1 fruit fly cellular context compared by ENCODE assay signal in the genomic region with DNA sequence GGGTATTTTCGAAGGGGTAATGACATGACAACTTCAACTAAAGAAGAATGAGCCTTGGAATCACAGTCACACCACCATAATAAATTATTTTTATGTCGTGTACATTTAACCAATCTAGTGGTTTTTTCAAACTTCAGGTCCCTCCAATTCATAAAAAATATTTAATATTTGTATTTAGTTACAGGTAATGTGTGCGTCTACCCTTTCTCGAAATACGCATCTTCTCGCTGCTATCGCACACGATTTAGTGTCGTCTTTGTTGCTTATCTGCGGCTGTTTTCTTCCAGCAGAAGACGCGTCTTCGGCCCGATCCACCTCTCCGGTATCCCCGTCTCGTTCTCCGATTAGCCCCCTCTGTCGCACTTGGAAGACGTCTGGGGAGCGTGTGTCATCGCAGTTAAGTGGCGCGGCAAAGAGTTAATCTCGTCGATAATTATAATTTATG.
TF ChIP-seq lines count a peak whose summit lies in the region.

No protein-coding gene starts in this region.

TF ChIP-seq in whole organism, embryonic, 481 proteins besides CTCF, POLR2A, EP300 and RAD21 (continued from another document and continues in another):
- TF ChIP-seq CG7556 (GFP tag; optimal IDR thresholded peaks at IDR 0.05; lab: Kevin White, UChicago): peak; percentile 74
- peak; percentile 95 for TF ChIP-seq Ets65A (GFP tag; lab: Kevin White, UChicago)
- TF ChIP-seq CG17568 (GFP tag; optimal IDR thresholded peaks at IDR 0.05; lab: Kevin White, UChicago): no peak
- TF ChIP-seq inv (GFP tag; IDR thresholded peaks at IDR 0.05; lab: Robert Waterston, UW; ENCODE audit: partially characterized antibody): no peak
- no peak for TF ChIP-seq klu (GFP tag; IDR thresholded peaks at IDR 0.05; lab: Robert Waterston, UW)
- peak; percentile 87 for TF ChIP-seq zfh1 (GFP tag; IDR thresholded peaks at IDR 0.05; lab: Robert Waterston, UW)
- TF ChIP-seq CG6683 (GFP tag; optimal IDR thresholded peaks at IDR 0.05; lab: Kevin White, UChicago): no peak
- TF ChIP-seq ind (GFP tag; optimal IDR thresholded peaks at IDR 0.05; lab: Kevin White, UChicago): peak; percentile 38
- TF ChIP-seq jigr1 (GFP tag; IDR thresholded peaks at IDR 0.05; lab: Robert Waterston, UW): no peak
- TF ChIP-seq CG18476 (GFP tag; optimal IDR thresholded peaks at IDR 0.05; lab: Kevin White, UChicago): peak; percentile 56
- peak; percentile 87 for TF ChIP-seq row (GFP tag; IDR thresholded peaks at IDR 0.05; lab: Robert Waterston, UW)
- peak; percentile 51; the same call in 2 of the 4 replicates for TF ChIP-seq Gug (GFP tag; IDR thresholded peaks at IDR 0.05; lab: Robert Waterston, UW)
- TF ChIP-seq BEAF-32 (GFP tag; optimal IDR thresholded peaks at IDR 0.05; lab: Kevin White, UChicago): no peak
- TF ChIP-seq Dek (tag; optimal IDR thresholded peaks at IDR 0.05; lab: Kevin White, UChicago): peak; percentile 34
- peak; percentile 74 for TF ChIP-seq CG10209 (GFP tag; optimal IDR thresholded peaks at IDR 0.05; lab: Kevin White, UChicago)
- TF ChIP-seq CG9215 (GFP tag; IDR thresholded peaks at IDR 0.05; lab: Robert Waterston, UW): no peak
- TF ChIP-seq crp (GFP tag; optimal IDR thresholded peaks at IDR 0.05; lab: Kevin White, UChicago): no peak
- peak; percentile 54 for TF ChIP-seq Lhr (GFP tag; optimal IDR thresholded peaks at IDR 0.05; lab: Kevin White, UChicago)
- TF ChIP-seq sob (GFP tag; IDR thresholded peaks at IDR 0.05; lab: Robert Waterston, UW): peak; percentile 70
- TF ChIP-seq Dip3 (GFP tag; optimal IDR thresholded peaks at IDR 0.05; lab: Kevin White, UChicago): no peak
- TF ChIP-seq CG2116 (GFP tag; optimal IDR thresholded peaks at IDR 0.05; lab: Kevin White, UChicago): peak; percentile 26
- TF ChIP-seq Dp (GFP tag; optimal IDR thresholded peaks at IDR 0.05; lab: Kevin White, UChicago): no peak
- no peak; the same call in 1 of the 2 replicates for TF ChIP-seq Gsc (GFP tag; IDR thresholded peaks at IDR 0.05; lab: Robert Waterston, UW)
- no peak for TF ChIP-seq hbn (GFP tag; IDR thresholded peaks at IDR 0.05; lab: Robert Waterston, UW; ENCODE audit: partially characterized antibody)
- TF ChIP-seq tap (tag; optimal IDR thresholded peaks at IDR 0.05; lab: Kevin White, UChicago): peak; percentile 52
- peak; percentile 17 for TF ChIP-seq corto (GFP tag; optimal IDR thresholded peaks at IDR 0.05; lab: Kevin White, UChicago)
- peak; percentile 80 for TF ChIP-seq CG1602 (GFP tag; optimal IDR thresholded peaks at IDR 0.05; lab: Kevin White, UChicago)
- TF ChIP-seq CG3407 (GFP tag; optimal IDR thresholded peaks at IDR 0.05; lab: Kevin White, UChicago): peak; percentile 61
- TF ChIP-seq Dbx (GFP tag; IDR thresholded peaks at IDR 0.05; lab: Robert Waterston, UW): no peak
- TF ChIP-seq D19B (GFP tag; optimal IDR thresholded peaks at IDR 0.05; lab: Kevin White, UChicago): peak; percentile 96
- TF ChIP-seq CG6813 (GFP tag; optimal IDR thresholded peaks at IDR 0.05; lab: Kevin White, UChicago): peak; percentile 62
- TF ChIP-seq Sry-β (GFP tag; optimal IDR thresholded peaks at IDR 0.05; lab: Kevin White, UChicago): peak; percentile 14
- TF ChIP-seq Fer3 (tag; optimal IDR thresholded peaks at IDR 0.05; lab: Kevin White, UChicago): peak; percentile 48
- no peak for TF ChIP-seq tna (GFP tag; IDR thresholded peaks at IDR 0.05; lab: Robert Waterston, UW; ENCODE audit: partially characterized antibody)
- peak; percentile 54 for TF ChIP-seq dm (GFP tag; optimal IDR thresholded peaks at IDR 0.05; lab: Kevin White, UChicago)
- peak; percentile 33 for TF ChIP-seq CG2120 (GFP tag; optimal IDR thresholded peaks at IDR 0.05; lab: Kevin White, UChicago)
- no peak for TF ChIP-seq ham (GFP tag; IDR thresholded peaks at IDR 0.05; lab: Robert Waterston, UW)
- TF ChIP-seq Bdp1 (GFP tag; optimal IDR thresholded peaks at IDR 0.05; lab: Kevin White, UChicago): peak; percentile 40
- no peak for TF ChIP-seq da (GFP tag; optimal IDR thresholded peaks at IDR 0.05; lab: Kevin White, UChicago)
- peak; percentile 74 for TF ChIP-seq H2.0 (GFP tag; IDR thresholded peaks at IDR 0.05; lab: Robert Waterston, UW)
- TF ChIP-seq CG8281 (tag; optimal IDR thresholded peaks at IDR 0.05; lab: Kevin White, UChicago): no peak
- TF ChIP-seq Ssrp (tag; optimal IDR thresholded peaks at IDR 0.05; lab: Kevin White, UChicago): peak; percentile 81
- TF ChIP-seq pros (GFP tag; optimal IDR thresholded peaks at IDR 0.05; lab: Kevin White, UChicago): peak; percentile 92
- TF ChIP-seq CG30020 (tag; optimal IDR thresholded peaks at IDR 0.05; lab: Kevin White, UChicago): peak; percentile 4
- no peak for TF ChIP-seq ato (GFP tag; IDR thresholded peaks at IDR 0.05; lab: Robert Waterston, UW; ENCODE audit: partially characterized antibody)
- TF ChIP-seq sisA (GFP tag; IDR thresholded peaks at IDR 0.05; lab: Robert Waterston, UW): peak; percentile 80
- peak in 1 of 2 experiments; percentile 23 for TF ChIP-seq Eip74EF (GFP tag; optimal IDR thresholded peaks at IDR 0.05; lab: Kevin White, UChicago)
- TF ChIP-seq chn (GFP tag; optimal IDR thresholded peaks at IDR 0.05; lab: Kevin White, UChicago): peak; percentile 59
- TF ChIP-seq CG6175 (GFP tag; IDR thresholded peaks at IDR 0.05; lab: Robert Waterston, UW): peak; percentile 46; the same call in 1 of the 3 replicates
- TF ChIP-seq Opbp (GFP tag; IDR thresholded peaks at IDR 0.05; lab: Robert Waterston, UW; ENCODE audit: partially characterized antibody): no peak
- peak; percentile 68 for TF ChIP-seq Mad (GFP tag; optimal IDR thresholded peaks at IDR 0.05; lab: Kevin White, UChicago)
- peak; percentile 67 for TF ChIP-seq CG5245 (GFP tag; optimal IDR thresholded peaks at IDR 0.05; lab: Kevin White, UChicago)
- no peak for TF ChIP-seq CG10321 (GFP tag; IDR thresholded peaks at IDR 0.05; lab: Robert Waterston, UW)
- TF ChIP-seq CG11723 (GFP tag; optimal IDR thresholded peaks at IDR 0.05; lab: Kevin White, UChicago): peak; percentile 48
- peak; percentile 7 for TF ChIP-seq gcm2 (GFP tag; optimal IDR thresholded peaks at IDR 0.05; lab: Kevin White, UChicago)
- TF ChIP-seq CG18599 (GFP tag; optimal IDR thresholded peaks at IDR 0.05; lab: Kevin White, UChicago): peak; percentile 48
- TF ChIP-seq z (GFP tag; IDR thresholded peaks at IDR 0.05; lab: Robert Waterston, UW): no peak
- TF ChIP-seq MTF-1 (GFP tag; optimal IDR thresholded peaks at IDR 0.05; lab: Kevin White, UChicago; ENCODE audit: borderline replicate concordance): peak; percentile 34
- peak; percentile 52 for TF ChIP-seq org-1 (GFP tag; optimal IDR thresholded peaks at IDR 0.05; lab: Kevin White, UChicago)
- TF ChIP-seq Stat92E (GFP tag; optimal IDR thresholded peaks at IDR 0.05; lab: Kevin White, UChicago): peak in 1 of 3 experiments; percentile 7
- no peak for TF ChIP-seq h (optimal IDR thresholded peaks at IDR 0.05; lab: Kevin White, UChicago)
- peak; percentile 48; the same call in 1 of the 2 replicates for TF ChIP-seq Rx (GFP tag; IDR thresholded peaks at IDR 0.05; lab: Robert Waterston, UW)
- TF ChIP-seq stc (GFP tag; IDR thresholded peaks at IDR 0.05; lab: Robert Waterston, UW): peak; percentile 83
- TF ChIP-seq vfl (GFP tag; optimal IDR thresholded peaks at IDR 0.05; lab: Kevin White, UChicago): no peak
- TF ChIP-seq B-H1 (GFP tag; IDR thresholded peaks at IDR 0.05; lab: Robert Waterston, UW): peak; percentile 51; the same call in 2 of the 3 replicates
- TF ChIP-seq Asciz (GFP tag; optimal IDR thresholded peaks at IDR 0.05; lab: Kevin White, UChicago): peak; percentile 51
- TF ChIP-seq CG11695 (GFP tag; IDR thresholded peaks at IDR 0.05; lab: Robert Waterston, UW): peak; percentile 57; the same call in 2 of the 3 replicates
- TF ChIP-seq her (GFP tag; optimal IDR thresholded peaks at IDR 0.05; lab: Kevin White, UChicago): no peak
- peak; percentile 79 for TF ChIP-seq D19A (tag; optimal IDR thresholded peaks at IDR 0.05; lab: Kevin White, UChicago)
- peak; percentile 82 for TF ChIP-seq fd96Cb (tag; optimal IDR thresholded peaks at IDR 0.05; lab: Kevin White, UChicago)
- TF ChIP-seq fd64A (GFP tag; optimal IDR thresholded peaks at IDR 0.05; lab: Kevin White, UChicago): peak; percentile 32
- TF ChIP-seq CG4424 (GFP tag; optimal IDR thresholded peaks at IDR 0.05; lab: Kevin White, UChicago): peak; percentile 78
- TF ChIP-seq C15 (GFP tag; IDR thresholded peaks at IDR 0.05; lab: Robert Waterston, UW): no peak
- TF ChIP-seq CG5180 (GFP tag; optimal IDR thresholded peaks at IDR 0.05; lab: Kevin White, UChicago): no peak
- TF ChIP-seq repo (GFP tag; optimal IDR thresholded peaks at IDR 0.05; lab: Kevin White, UChicago): peak; percentile 11
- TF ChIP-seq pnt (GFP tag; optimal IDR thresholded peaks at IDR 0.05; lab: Kevin White, UChicago): peak; percentile 36
- no peak for TF ChIP-seq CG4617 (GFP tag; optimal IDR thresholded peaks at IDR 0.05; lab: Kevin White, UChicago; ENCODE audit: borderline replicate concordance)
- TF ChIP-seq Side (GFP tag; optimal IDR thresholded peaks at IDR 0.05; lab: Kevin White, UChicago): no peak
- peak; percentile 23; the same call in 1 of the 2 replicates for TF ChIP-seq Atf6 (GFP tag; IDR thresholded peaks at IDR 0.05; lab: Robert Waterston, UW)
- no peak for TF ChIP-seq CG6854 (GFP tag; optimal IDR thresholded peaks at IDR 0.05; lab: Kevin White, UChicago)
- TF ChIP-seq cwo (GFP tag; optimal IDR thresholded peaks at IDR 0.05; lab: Kevin White, UChicago): no peak
- peak; percentile 64 for TF ChIP-seq Kr (GFP tag; optimal IDR thresholded peaks at IDR 0.05; lab: Kevin White, UChicago)
- no peak for TF ChIP-seq CG2129 (GFP tag; IDR thresholded peaks at IDR 0.05; lab: Robert Waterston, UW; ENCODE audit: partially characterized antibody)
- no peak for TF ChIP-seq Atf-2 (GFP tag; optimal IDR thresholded peaks at IDR 0.05; lab: Kevin White, UChicago)
- TF ChIP-seq CG10462 (GFP tag; optimal IDR thresholded peaks at IDR 0.05; lab: Kevin White, UChicago): peak; percentile 7
- TF ChIP-seq Lim3 (GFP tag; IDR thresholded peaks at IDR 0.05; lab: Robert Waterston, UW): no peak
- TF ChIP-seq CG32767 (GFP tag; IDR thresholded peaks at IDR 0.05; lab: Robert Waterston, UW): peak; percentile 26; the same call in 1 of the 2 replicates
- peak; percentile 76; the same call in 1 of the 2 replicates for TF ChIP-seq ranshi (GFP tag; IDR thresholded peaks at IDR 0.05; lab: Robert Waterston, UW)
- TF ChIP-seq ash1 (GFP tag; optimal IDR thresholded peaks at IDR 0.05; lab: Kevin White, UChicago): no peak
- TF ChIP-seq crc (GFP tag; optimal IDR thresholded peaks at IDR 0.05; lab: Kevin White, UChicago): peak; percentile 5
- TF ChIP-seq Lpt (GFP tag; optimal IDR thresholded peaks at IDR 0.05; lab: Kevin White, UChicago): no peak
- TF ChIP-seq gcm (GFP tag; optimal IDR thresholded peaks at IDR 0.05; lab: Kevin White, UChicago): peak; percentile 36
- TF ChIP-seq HHEX (GFP tag; optimal IDR thresholded peaks at IDR 0.05; lab: Kevin White, UChicago): peak; percentile 40
- peak; percentile 69; the same call in 2 of the 3 replicates for TF ChIP-seq CG11093 (GFP tag; IDR thresholded peaks at IDR 0.05; lab: Robert Waterston, UW)
- peak; percentile 66 for TF ChIP-seq CG1603 (tag; optimal IDR thresholded peaks at IDR 0.05; lab: Kevin White, UChicago)
- no peak for TF ChIP-seq disco-r (GFP tag; optimal IDR thresholded peaks at IDR 0.05; lab: Kevin White, UChicago)
- TF ChIP-seq sens (GFP tag; lab: Kevin White, UChicago): peak; percentile 97
- peak; percentile 48 for TF ChIP-seq salm (tag; optimal IDR thresholded peaks at IDR 0.05; lab: Kevin White, UChicago)
- peak; percentile 11 for TF ChIP-seq CG1647 (GFP tag; optimal IDR thresholded peaks at IDR 0.05; lab: Kevin White, UChicago)
- TF ChIP-seq ems (GFP tag; optimal IDR thresholded peaks at IDR 0.05; lab: Kevin White, UChicago): peak; percentile 55
- TF ChIP-seq sd (tag; optimal IDR thresholded peaks at IDR 0.05; lab: Kevin White, UChicago): no peak
- TF ChIP-seq Hand (GFP tag; optimal IDR thresholded peaks at IDR 0.05; lab: Kevin White, UChicago): no peak
- TF ChIP-seq CG1529 (GFP tag; optimal IDR thresholded peaks at IDR 0.05; lab: Kevin White, UChicago): peak; percentile 77
- TF ChIP-seq Nf-YA (GFP tag; IDR thresholded peaks at IDR 0.05; lab: Robert Waterston, UW): peak; percentile 56; the same call in 1 of the 2 replicates
- TF ChIP-seq croc (GFP tag; conservative IDR thresholded peaks at IDR 0.05; lab: Robert Waterston, UW): peak; percentile 75; the same call in 2 of the 3 replicates
- peak; percentile 70 for TF ChIP-seq Six4 (GFP tag; optimal IDR thresholded peaks at IDR 0.05; lab: Kevin White, UChicago)
- TF ChIP-seq Doc3 (GFP tag; IDR thresholded peaks at IDR 0.05; lab: Robert Waterston, UW; ENCODE audit: partially characterized antibody): no peak
- TF ChIP-seq Dip2 (GFP tag; IDR thresholded peaks at IDR 0.05; lab: Robert Waterston, UW): no peak
- TF ChIP-seq Hr3 (GFP tag; optimal IDR thresholded peaks at IDR 0.05; lab: Kevin White, UChicago): peak; percentile 79
- no peak for TF ChIP-seq fu2 (GFP tag; optimal IDR thresholded peaks at IDR 0.05; lab: Kevin White, UChicago)
- TF ChIP-seq TFAM (GFP tag; optimal IDR thresholded peaks at IDR 0.05; lab: Kevin White, UChicago): no peak
- no peak for TF ChIP-seq Sry-δ (GFP tag; optimal IDR thresholded peaks at IDR 0.05; lab: Kevin White, UChicago)
- TF ChIP-seq Dfd (GFP tag; optimal IDR thresholded peaks at IDR 0.05; lab: Kevin White, UChicago): no peak
- no peak for TF ChIP-seq pb (GFP tag; optimal IDR thresholded peaks at IDR 0.05; lab: Kevin White, UChicago)
- TF ChIP-seq unpg (GFP tag; optimal IDR thresholded peaks at IDR 0.05; lab: Kevin White, UChicago): peak; percentile 74
- TF ChIP-seq CG30431 (GFP tag; optimal IDR thresholded peaks at IDR 0.05; lab: Kevin White, UChicago): peak; percentile 65
- TF ChIP-seq CG1832 (GFP tag; optimal IDR thresholded peaks at IDR 0.05; lab: Kevin White, UChicago): peak; percentile 57
- TF ChIP-seq Deaf1 (tag; optimal IDR thresholded peaks at IDR 0.05; lab: Kevin White, UChicago): peak; percentile 40
- no peak for TF ChIP-seq Hr39 (optimal IDR thresholded peaks at IDR 0.05; lab: Kevin White, UChicago)
- TF ChIP-seq CG6791 (GFP tag; IDR thresholded peaks at IDR 0.05; lab: Robert Waterston, UW; ENCODE audit: partially characterized antibody): no peak
- peak; percentile 91 for TF ChIP-seq Xrp1 (GFP tag; IDR thresholded peaks at IDR 0.05; lab: Robert Waterston, UW)
- peak; percentile 61 for TF ChIP-seq lilli (GFP tag; optimal IDR thresholded peaks at IDR 0.05; lab: Kevin White, UChicago)
- TF ChIP-seq Hr51 (GFP tag; optimal IDR thresholded peaks at IDR 0.05; lab: Kevin White, UChicago): peak; percentile 29 to 70
- no peak for TF ChIP-seq Myb (GFP tag; optimal IDR thresholded peaks at IDR 0.05; lab: Kevin White, UChicago)
- TF ChIP-seq wor (GFP tag; IDR thresholded peaks at IDR 0.05; lab: Robert Waterston, UW): peak; percentile 63; the same call in 1 of the 2 replicates
- no peak for TF ChIP-seq emc (GFP tag; optimal IDR thresholded peaks at IDR 0.05; lab: Kevin White, UChicago)
